Worm (Caenorhabditis elegans) whole organism, L3 larva: ENCODE results near the gene ccch-1.

ENCODE experiments used
- ZK546.5 ChIP-seq: sonication (generic microtip); optimal IDR thresholded peaks from 2 replicates; lab custom pipeline; 2017; ENCODE audit warnings: missing biosample characterization, missing genetic modification characterization
- lsy-12 ChIP-seq: sonication (generic microtip); optimal IDR thresholded peaks from 2 replicates; lab custom pipeline; 2016; ENCODE audit warnings: mild to moderate bottlenecking, missing genetic modification characterization, missing compliant biosample characterization
- nhr-11 ChIP-seq: fragments of 150-350 bp; optimal IDR thresholded peaks from 2 replicates; lab custom pipeline; 2014; ENCODE audit warnings: missing biosample characterization, missing genetic modification characterization
- nhr-12 ChIP-seq: fragments of 150-350 bp; optimal IDR thresholded peaks from 2 replicates; lab custom pipeline; 2014; ENCODE audit warnings: missing biosample characterization, missing genetic modification characterization
- sea-2 ChIP-seq: fragments of 150-350 bp; sonication (generic microtip); optimal IDR thresholded peaks from 4 replicates; lab custom pipeline; 2014; ENCODE audit warnings: missing biosample characterization, missing genetic modification reagents, missing genetic modification characterization
- unc-39 ChIP-seq: sonication (generic microtip); optimal IDR thresholded peaks from 4 replicates; lab custom pipeline; 2017; ENCODE audit warnings: missing biosample characterization, missing genetic modification characterization

ce11 chrV:11516141-11516591 is 11.5 kb upstream of the ccch-1 start, which contains the start of gene sdz-8:
- TF ChIP-seq sea-2 (GFP tag; lab: Kevin White, UChicago) (no peak), nhr-11 (tag; lab: Kevin White, UChicago) (no peak), lsy-12 (no peak), nhr-12 (no peak), unc-39 (tag; lab: Kevin White, UChicago) (no peak), ZK546.5 (tag; lab: Kevin White, UChicago) (no peak)
